Fruit fly (Drosophila melanogaster) whole organism: ENCODE results near the gene CG9992.

Experiments used
- psq ChIP-seq: fragments of >200 bp; optimal IDR thresholded peaks from 2 replicates; lab custom pipeline; 2017
- usp ChIP-seq: fragments of >200 bp; optimal IDR thresholded peaks from 2 replicates; lab custom pipeline; 2017; ENCODE audit warnings: missing biosample characterization, missing genetic modification characterization, mixed read lengths

dm6 chrX:16426478-16427052 is 41.9 kb upstream of the CG9992 start:
- no peak for TF ChIP-seq usp (GFP tag; lab: Kevin White, UChicago)
- TF ChIP-seq psq (lab: Kevin White, UChicago): no peak
